Fruit fly (Drosophila melanogaster): ENCODE data around the gene CG13113.

- TF ChIP-seq CTCF (optimal IDR thresholded peaks at IDR 0.05): no peak
- TF ChIP-seq CG8478 (optimal IDR thresholded peaks at IDR 0.05): no peak
Measured at dm6 chr2L:9525719-9526118, 18.3 kb upstream of the CG13113 start.

All from S2 (cell line).